Worm (Caenorhabditis elegans) whole organism, young adult: ENCODE data around the gene F10E9.5.

Experiments
- let-526 ChIP-seq: fragments of 200-800 bp; sonication (Bioruptor generic); IDR thresholded peaks from 2 replicates; pipeline ENCODE4 v1.3.6; 2022; ENCODE audit warnings: missing genetic modification reagents, missing genetic modification characterization, missing compliant biosample characterization
- rcor-1 ChIP-seq: fragments of 200-800 bp; sonication (Bioruptor generic); IDR thresholded peaks from 2 replicates; pipeline ENCODE4 v1.3.6; 2022; ENCODE audit warnings: missing genetic modification reagents, missing genetic modification characterization, missing compliant biosample characterization

DNA sequence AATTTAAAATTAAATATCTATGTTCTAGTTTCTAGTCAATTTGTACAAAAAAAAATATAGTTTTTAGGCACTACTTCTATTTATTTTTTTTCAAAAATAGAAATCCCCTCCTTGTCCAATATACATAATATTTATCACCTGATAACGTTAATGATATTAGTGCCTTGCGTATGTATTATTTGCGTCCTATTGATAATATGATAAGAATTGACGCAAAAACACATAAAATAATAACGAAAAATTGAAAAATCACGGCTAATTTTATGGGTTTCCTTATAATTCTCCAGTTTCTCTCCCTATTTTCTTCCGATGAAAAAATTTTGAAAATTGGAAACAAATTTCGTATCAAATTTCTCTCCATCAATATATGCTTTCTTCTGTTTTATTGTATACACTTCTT lies 7.7 kb upstream of the F10E9.5 start:
- no peak for TF ChIP-seq rcor-1 (GFP tag; lab: Robert Waterston, UW)
- no peak for TF ChIP-seq let-526 (GFP tag; lab: Robert Waterston, UW)
